Worm (Caenorhabditis elegans) whole organism, L3 larva: ENCODE results near the gene Y57A10A.29.

Experiments used
- ZK546.5 ChIP-seq: sonication (generic microtip); optimal IDR thresholded peaks from 2 replicates; lab custom pipeline; 2017; ENCODE audit warnings: missing biosample characterization, missing genetic modification characterization
- egl-27 ChIP-seq: sonication (generic microtip); optimal IDR thresholded peaks from 4 replicates; lab custom pipeline; 2017; ENCODE audit warnings: missing biosample characterization, missing genetic modification reagents, missing genetic modification characterization
- elt-2 ChIP-seq: sonication (generic microtip); optimal IDR thresholded peaks from 2 replicates; lab custom pipeline; 2016; ENCODE audit warnings: missing genetic modification reagents, mild to moderate bottlenecking, missing genetic modification characterization, missing compliant biosample characterization
- jun-1 ChIP-seq: fragments of 150-350 bp; optimal IDR thresholded peaks from 2 replicates; lab custom pipeline; 2014; ENCODE audit warnings: missing biosample characterization, missing genetic modification reagents, missing genetic modification characterization
- mdl-1 ChIP-seq: fragments of 150-350 bp; optimal IDR thresholded peaks from 2 replicates; lab custom pipeline; 2014; ENCODE audit warnings: missing biosample characterization, missing genetic modification characterization
- nhr-11 ChIP-seq: fragments of 150-350 bp; optimal IDR thresholded peaks from 2 replicates; lab custom pipeline; 2014; ENCODE audit warnings: missing biosample characterization, missing genetic modification characterization
- nhr-12 ChIP-seq: fragments of 150-350 bp; optimal IDR thresholded peaks from 2 replicates; lab custom pipeline; 2014; ENCODE audit warnings: missing biosample characterization, missing genetic modification characterization
- pha-4 ChIP-seq: fragments of 150-350 bp; optimal IDR thresholded peaks from 2 replicates; lab custom pipeline; 2014; ENCODE audit warnings: missing biosample characterization, missing genetic modification reagents, missing genetic modification characterization
- skn-1 ChIP-seq: fragments of 150-350 bp; optimal IDR thresholded peaks from 2 replicates; lab custom pipeline; 2014; ENCODE audit warnings: missing biosample characterization, missing genetic modification characterization
- unc-39 ChIP-seq: sonication (generic microtip); optimal IDR thresholded peaks from 4 replicates; lab custom pipeline; 2017; ENCODE audit warnings: missing biosample characterization, missing genetic modification characterization
- ztf-4 ChIP-seq: fragments of 150-350 bp; optimal IDR thresholded peaks from 2 replicates; lab custom pipeline; 2014; ENCODE audit warnings: missing biosample characterization, missing genetic modification characterization

DNA sequence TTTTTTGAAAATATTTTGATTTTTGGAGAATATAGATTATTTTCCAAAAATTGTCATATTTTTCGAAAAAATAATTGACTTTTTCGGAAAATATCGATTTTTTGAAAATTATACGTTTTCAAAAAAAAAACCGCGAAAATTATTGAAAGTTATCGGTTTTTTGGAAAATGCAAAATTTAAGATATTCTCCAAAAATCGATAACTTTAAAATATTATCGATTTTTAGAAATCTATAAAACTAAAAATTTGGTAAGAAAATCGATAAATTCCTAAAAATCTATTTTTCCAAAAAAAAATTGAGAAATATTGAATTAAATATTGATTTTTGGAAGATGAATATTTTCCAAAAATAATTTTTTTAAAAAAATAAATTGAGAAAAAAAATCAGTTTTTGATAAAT is 22.3 kb upstream of the Y57A10A.29 start:
- TF ChIP-seq egl-27 (tag; lab: Kevin White, UChicago) (no peak), ZK546.5 (tag; lab: Kevin White, UChicago) (no peak), skn-1 (tag; lab: Kevin White, UChicago) (no peak), nhr-11 (no peak), nhr-12 (tag; lab: Kevin White, UChicago) (no peak), mdl-1 (tag; lab: Kevin White, UChicago) (no peak), jun-1 (no peak), pha-4 (no peak), elt-2 (tag; lab: Kevin White, UChicago) (no peak), ztf-4 (no peak), unc-39 (no peak)
